1 fruit fly cellular context compared by ENCODE assay signal in the genomic region with DNA sequence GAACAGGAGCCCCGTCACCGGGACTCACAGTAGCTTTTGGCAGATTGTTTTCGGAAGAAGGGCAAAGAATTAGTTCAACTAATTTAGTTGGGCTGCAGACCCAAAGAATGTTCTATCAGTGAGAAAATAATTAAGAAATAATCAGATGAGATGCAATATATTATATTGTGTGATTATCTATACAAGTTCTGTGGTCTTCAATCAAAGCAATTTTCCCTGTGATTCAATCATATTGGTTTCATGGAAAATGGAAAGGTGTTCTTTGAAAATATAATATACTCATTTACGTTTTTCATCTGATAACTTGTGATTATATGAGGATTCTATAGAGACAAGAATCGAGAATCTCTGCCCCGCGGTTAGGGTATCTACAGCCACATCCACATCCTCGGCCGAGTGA.
TF ChIP-seq lines count a peak whose summit lies in the region.

No protein-coding gene starts in this region.

TF ChIP-seq in whole organism, prepupa, 60 proteins besides CTCF, POLR2A, EP300 and RAD21 (continued from another document):
- TF ChIP-seq CG6276 (GFP tag; optimal IDR thresholded peaks at IDR 0.05; lab: Kevin White, UChicago), result no peak
- TF ChIP-seq achi (GFP tag; optimal IDR thresholded peaks at IDR 0.05; lab: Kevin White, UChicago), result no peak
- TF ChIP-seq topi (GFP tag; optimal IDR thresholded peaks at IDR 0.05; lab: Kevin White, UChicago), result peak; percentile 48
- TF ChIP-seq CG4318 (GFP tag; optimal IDR thresholded peaks at IDR 0.05; lab: Kevin White, UChicago), result no peak
- no peak for TF ChIP-seq Eip93F (GFP tag; optimal IDR thresholded peaks at IDR 0.05; lab: Kevin White, UChicago)
- TF ChIP-seq Met (GFP tag; optimal IDR thresholded peaks at IDR 0.05; lab: Kevin White, UChicago), result peak; percentile 60
- peak; percentile 15 for TF ChIP-seq cyc (GFP tag; optimal IDR thresholded peaks at IDR 0.05; lab: Kevin White, UChicago)
- TF ChIP-seq CG16779 (tag; optimal IDR thresholded peaks at IDR 0.05; lab: Kevin White, UChicago), result no peak
- no peak for TF ChIP-seq CG11762 (GFP tag; optimal IDR thresholded peaks at IDR 0.05; lab: Kevin White, UChicago; ENCODE audit: insufficient read depth)
- TF ChIP-seq CG6163 (GFP tag; IDR thresholded peaks at IDR 0.05; lab: Robert Waterston, UW), result no peak
- TF ChIP-seq CG3032 (tag; optimal IDR thresholded peaks at IDR 0.05; lab: Kevin White, UChicago), result no peak
- no peak for TF ChIP-seq CG3919 (GFP tag; optimal IDR thresholded peaks at IDR 0.05; lab: Kevin White, UChicago)
- TF ChIP-seq ss (GFP tag; optimal IDR thresholded peaks at IDR 0.05; lab: Kevin White, UChicago), result no peak
- no peak for TF ChIP-seq CG15336 (GFP tag; IDR thresholded peaks at IDR 0.05; lab: Robert Waterston, UW)
- no peak for TF ChIP-seq net (GFP tag; optimal IDR thresholded peaks at IDR 0.05; lab: Kevin White, UChicago)
- no peak for TF ChIP-seq Ets96B (tag; optimal IDR thresholded peaks at IDR 0.05; lab: Kevin White, UChicago)
- TF ChIP-seq CG32006 (GFP tag; optimal IDR thresholded peaks at IDR 0.05; lab: Kevin White, UChicago), result no peak
- TF ChIP-seq CG7368 (GFP tag; optimal IDR thresholded peaks at IDR 0.05; lab: Kevin White, UChicago), result no peak
- no peak for TF ChIP-seq CG10631 (GFP tag; optimal IDR thresholded peaks at IDR 0.05; lab: Kevin White, UChicago)
- TF ChIP-seq Hr4 (GFP tag; optimal IDR thresholded peaks at IDR 0.05; lab: Kevin White, UChicago), result no peak
- peak; percentile 27 for TF ChIP-seq Sox14 (GFP tag; optimal IDR thresholded peaks at IDR 0.05; lab: Kevin White, UChicago)
- TF ChIP-seq Eip78C (GFP tag; lab: Kevin White, UChicago), result peak; percentile 57
- TF ChIP-seq svp (GFP tag; lab: Kevin White, UChicago), result peak; percentile 84
- TF ChIP-seq CG1621 (tag; optimal IDR thresholded peaks at IDR 0.05; lab: Kevin White, UChicago), result no peak
- TF ChIP-seq Eip75B (GFP tag; optimal IDR thresholded peaks at IDR 0.05; lab: Kevin White, UChicago), result no peak
- TF ChIP-seq CG6792 (GFP tag; optimal IDR thresholded peaks at IDR 0.05; lab: Kevin White, UChicago), result no peak
- TF ChIP-seq Blimp-1 (GFP tag; optimal IDR thresholded peaks at IDR 0.05; lab: Kevin White, UChicago), result peak; percentile 2
- no peak for TF ChIP-seq CG6808 (GFP tag; optimal IDR thresholded peaks at IDR 0.05; lab: Kevin White, UChicago)
- TF ChIP-seq Hr38 (GFP tag; optimal IDR thresholded peaks at IDR 0.05; lab: Kevin White, UChicago), result no peak
- no peak for TF ChIP-seq Gug (GFP tag; IDR thresholded peaks at IDR 0.05; lab: Robert Waterston, UW)
- TF ChIP-seq eg (GFP tag; IDR thresholded peaks at IDR 0.05; lab: Robert Waterston, UW), result no peak
TF ChIP-seq in whole organism, prepupa: peak in this region for 14.
